Fruit fly (Drosophila melanogaster) S2 (cell line): ENCODE measurements around the gene CDase.

Experiments
- CG8478 ChIP-seq: fragments of >200 bp; optimal IDR thresholded peaks from 2 replicates; lab custom pipeline; 2018
- CTCF ChIP-seq, 2 experiments: fragments of >200 bp; optimal IDR thresholded peaks; 2 replicates each; lab custom pipeline; 2018

DNA sequence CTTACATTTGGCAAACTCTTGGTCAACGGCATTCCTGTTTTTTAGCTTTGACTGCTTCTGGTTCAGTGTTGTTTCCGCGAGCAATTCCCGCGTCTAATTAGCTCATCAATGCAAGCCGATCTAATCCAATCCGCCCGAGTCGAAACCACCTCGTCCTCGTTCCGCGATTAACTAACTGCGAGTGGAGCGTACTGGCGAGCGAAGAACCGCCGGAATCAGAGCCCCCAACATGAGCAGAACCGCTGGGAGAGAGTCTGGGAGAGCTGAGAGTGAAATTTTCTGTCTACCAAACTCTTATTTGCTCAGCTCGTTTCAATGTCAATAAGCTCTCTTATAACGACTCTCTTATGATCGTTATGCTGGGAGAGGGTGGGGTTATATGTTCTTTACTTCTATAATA is 9.1 kb upstream of the CDase start:
- TF ChIP-seq CG8478 (lab: Kevin White, UChicago): no peak
- no peak for TF ChIP-seq CTCF (optimal IDR thresholded peaks at IDR 0.05; lab: Kevin White, UChicago)
